Worm (Caenorhabditis elegans): ENCODE results near the gene ugt-18.
"Not testable (repeated sequence)": the region's sequence is repeated elsewhere in the genome, so short reads cannot be mapped to it uniquely, and the experiment has no call there.

ugt-18 gene

DNA sequence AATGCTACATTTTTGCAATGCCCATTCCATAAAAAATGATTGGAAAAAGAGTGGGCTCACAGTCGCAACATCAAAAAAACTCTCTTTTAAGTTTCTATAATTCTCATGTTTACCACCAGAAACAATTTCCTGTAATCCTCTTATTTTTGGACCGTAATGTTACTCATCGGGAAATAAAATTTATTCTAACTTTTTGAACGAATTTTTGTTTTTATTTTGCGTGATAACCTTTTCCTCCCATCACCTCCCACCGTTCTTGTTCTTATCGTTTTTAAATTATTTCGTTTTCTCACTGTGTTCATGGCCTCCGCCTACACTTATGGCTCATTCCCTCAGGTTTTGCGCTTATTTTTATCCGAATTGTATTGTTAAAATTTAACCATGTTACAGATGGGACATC lies 39.1 kb downstream of the ugt-18 start, which contains the start of gene anp-1:
TSS of gene anp-1 (plus strand) at position 301 of the 400 bp plus-strand sequence.
- no peak for TF ChIP-seq unc-62 (GFP tag; optimal IDR thresholded peaks at IDR 0.05)

DNA sequence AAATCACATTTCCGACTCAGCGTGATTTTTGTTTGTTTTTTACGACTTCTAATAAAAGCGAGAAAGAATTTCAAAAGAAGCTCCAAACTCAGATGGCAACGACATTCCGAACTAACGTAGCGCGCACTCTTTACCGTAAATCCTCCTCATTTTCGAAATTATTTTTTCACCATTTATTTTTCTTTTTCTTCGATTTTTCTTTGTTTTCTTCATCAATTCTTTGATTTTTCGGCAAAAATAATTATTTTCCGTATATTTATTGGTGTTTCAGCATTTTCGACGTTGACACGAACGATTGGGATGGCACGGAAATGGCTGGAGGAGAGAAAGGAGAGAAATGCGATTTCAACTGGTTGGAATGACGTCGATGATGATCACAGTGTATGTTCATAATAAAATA lies 45.6 kb downstream of the ugt-18 start, which contains the start of gene T07F10.5:
TSS of gene T07F10.5 (plus strand) at position 301 of the 400 bp plus-strand sequence.
- TF ChIP-seq unc-62 (GFP tag; optimal IDR thresholded peaks at IDR 0.05) = not testable (repeated sequence)

DNA sequence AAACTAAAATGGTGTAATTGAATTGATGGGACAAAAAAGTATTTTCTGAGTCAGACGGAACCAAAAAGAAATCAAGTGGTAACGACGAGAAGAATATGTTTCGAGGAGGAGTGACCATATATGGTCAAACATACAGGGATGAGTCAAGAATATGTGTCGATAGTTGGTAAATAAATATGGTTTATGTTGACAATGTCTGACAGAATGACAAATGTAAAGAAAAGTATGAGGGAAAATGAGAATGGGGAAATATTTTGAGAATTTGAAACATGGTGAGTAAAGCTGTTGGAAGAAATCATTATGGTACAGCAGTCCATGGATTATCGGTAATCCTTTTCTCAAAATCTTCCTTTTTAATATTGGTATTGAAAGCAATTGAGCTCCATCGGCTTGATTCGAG lies 47.9 kb downstream of the ugt-18 start, which contains the start of gene nspg-1:
TSS of gene nspg-1 (minus strand) at position 101 of the 400 bp plus-strand sequence.
- no peak for TF ChIP-seq unc-62 (GFP tag; optimal IDR thresholded peaks at IDR 0.05)

DNA sequence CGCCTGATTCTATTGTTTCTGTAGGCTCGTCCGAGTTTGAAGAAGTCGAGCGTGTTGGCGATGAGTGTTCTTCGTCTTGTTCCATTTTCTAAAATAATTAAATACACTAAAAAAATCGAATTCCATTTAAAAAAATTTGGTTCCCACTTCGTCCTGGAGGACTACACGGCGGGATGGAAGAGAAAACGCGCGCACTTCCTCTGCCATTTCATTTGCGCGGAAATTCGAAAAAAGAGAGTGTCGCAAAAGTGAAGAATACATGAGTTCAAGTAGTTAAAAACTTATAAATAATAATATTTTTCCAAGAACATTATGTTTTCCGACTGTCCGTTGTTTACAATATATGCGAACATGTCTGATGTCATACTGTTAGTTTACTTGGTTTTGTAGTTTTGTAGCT lies 49.9 kb downstream of the ugt-18 start, which contains the start of gene T07F10.3:
TSS of gene T07F10.3 (minus strand) at position 98 of the 400 bp plus-strand sequence.
- no peak for TF ChIP-seq unc-62 (GFP tag; optimal IDR thresholded peaks at IDR 0.05)

DNA sequence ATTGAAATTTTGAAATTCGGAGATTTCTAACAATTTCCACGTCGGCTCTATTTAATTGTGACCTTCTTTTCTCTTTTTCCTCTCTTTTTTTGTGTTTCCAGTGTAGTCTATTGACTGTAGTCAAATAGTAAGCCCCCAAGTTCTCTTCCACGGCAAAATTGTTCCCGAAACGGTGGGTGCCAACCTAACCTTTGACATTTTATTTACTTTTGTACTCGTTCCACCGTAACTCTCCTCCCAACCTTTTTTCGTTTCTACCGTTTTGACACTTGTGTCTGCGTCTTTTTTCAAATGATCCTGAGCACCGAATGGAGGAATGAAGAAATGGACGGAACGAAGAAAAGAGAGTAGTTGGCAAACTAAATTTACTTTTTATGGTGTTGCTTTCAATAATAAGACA lies 50.7 kb downstream of the ugt-18 start:
- no peak for TF ChIP-seq unc-62 (GFP tag; optimal IDR thresholded peaks at IDR 0.05)

DNA sequence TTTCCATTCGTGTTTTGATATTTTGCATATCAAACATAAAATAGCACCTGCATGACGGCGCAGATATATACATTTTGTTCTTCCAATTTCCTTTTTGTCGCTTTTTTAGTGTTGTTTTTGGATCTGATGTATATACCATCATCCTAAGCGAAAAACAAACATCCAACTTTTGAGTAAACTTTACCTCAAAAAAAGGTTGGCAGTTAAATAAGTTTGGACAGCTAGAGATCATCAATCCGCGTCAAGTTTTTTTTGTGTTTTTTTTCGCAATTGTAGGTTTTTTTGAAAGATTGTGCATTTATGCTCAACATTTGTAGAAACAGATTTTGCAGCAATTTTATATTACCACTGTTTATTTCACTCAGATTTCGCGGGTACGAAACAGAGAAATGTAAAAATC lies 51.7 kb downstream of the ugt-18 start, which contains the start of gene bus-19:
TSS of gene bus-19 (plus strand) at position 301 of the 400 bp plus-strand sequence.
- TF ChIP-seq unc-62 (GFP tag; optimal IDR thresholded peaks at IDR 0.05) = no peak

Data from whole organism, dauer.